Fruit fly (Drosophila melanogaster) Kc167 (cell line): ENCODE data around the gene Ada.

ENCODE experiments used
- Myc ChIP-seq: fragments of >200 bp; optimal IDR thresholded peaks from 2 replicates; lab custom pipeline; 2017; ENCODE audit warnings: missing external identifiers
- Sin3A ChIP-seq: fragments of >200 bp; optimal IDR thresholded peaks from 2 replicates; lab custom pipeline; 2018; ENCODE audit warnings: missing external identifiers
- h ChIP-seq: fragments of >200 bp; optimal IDR thresholded peaks from 3 replicates; lab custom pipeline; 2018; ENCODE audit warnings: missing external identifiers
- ttk ChIP-seq: sonication (Bioruptor generic); optimal IDR thresholded peaks from 2 replicates; lab custom pipeline; 2017; ENCODE audit warnings: missing external identifiers

- TF ChIP-seq Sin3A (lab: Kevin White, UChicago) (no peak), h (lab: Kevin White, UChicago) (no peak), ttk (lab: Kevin White, UChicago) (no peak), Myc (no peak)
Measured at dm6 chr3R:9090303-9090702, 25.3 kb downstream of the Ada start.
